ENCODE assay signal across 2 worm cellular contexts in genomic region chrIV:11310624-11311023, ce11.
TF ChIP-seq lines count a peak whose summit lies in the region.

TSS of gene znf-207 (plus strand) at chrIV:11310972.

TF ChIP-seq in whole organism, L1 larva, 84 proteins besides CTCF, POLR2A, EP300 and RAD21 (continued from another document):
- TF ChIP-seq ztf-11 (tag; optimal IDR thresholded peaks at IDR 0.05; lab: Kevin White, UChicago) (no peak), skn-1 (tag; optimal IDR thresholded peaks at IDR 0.05; lab: Kevin White, UChicago) (peak; percentile 41), nhr-20 (tag; optimal IDR thresholded peaks at IDR 0.05; lab: Kevin White, UChicago) (peak; percentile 32), sox-4 (tag; optimal IDR thresholded peaks at IDR 0.05; lab: Kevin White, UChicago) (no peak), lir-3 (tag; optimal IDR thresholded peaks at IDR 0.05; lab: Kevin White, UChicago; ENCODE audit: poor library complexity) (peak; percentile 1), tlp-1 (tag; optimal IDR thresholded peaks at IDR 0.05; lab: Kevin White, UChicago) (no peak), ceh-82 (tag; optimal IDR thresholded peaks at IDR 0.05; lab: Kevin White, UChicago) (peak; percentile 2 to 41 (median 9)), ama-1 (optimal IDR thresholded peaks at IDR 0.05; lab: Kevin White, UChicago) (no peak), rnt-1 (tag; optimal IDR thresholded peaks at IDR 0.05; lab: Kevin White, UChicago) (peak; percentile 48), fkh-4 (tag; optimal IDR thresholded peaks at IDR 0.05; lab: Kevin White, UChicago; ENCODE audit: borderline replicate concordance) (no peak), swsn-7 (tag; optimal IDR thresholded peaks at IDR 0.05; lab: Kevin White, UChicago) (peak; percentile 30), alr-1 (tag; optimal IDR thresholded peaks at IDR 0.05; lab: Kevin White, UChicago; ENCODE audit: borderline replicate concordance) (no peak), nhr-19 (GFP tag; conservative IDR thresholded peaks at IDR 0.05; lab: Robert Waterston, UW) (no peak), pax-3 (tag; optimal IDR thresholded peaks at IDR 0.05; lab: Kevin White, UChicago) (no peak), hpl-2 (GFP tag; optimal IDR thresholded peaks at IDR 0.05; lab: Kevin White, UChicago) (no peak), ceh-88 (GFP tag; IDR thresholded peaks at IDR 0.05; lab: Robert Waterston, UW) (no peak), zag-1 (tag; optimal IDR thresholded peaks at IDR 0.05; lab: Kevin White, UChicago) (no peak), lsy-2 (tag; optimal IDR thresholded peaks at IDR 0.05; lab: Kevin White, UChicago) (peak; percentile 3 to 56), snu-23 (GFP tag; optimal IDR thresholded peaks at IDR 0.05; lab: Kevin White, UChicago) (peak; percentile 53), elt-3 (tag; optimal IDR thresholded peaks at IDR 0.05; lab: Kevin White, UChicago) (no peak), nhr-85 (tag; lab: Kevin White, UChicago) (peak; percentile 22), mef-2 (tag; optimal IDR thresholded peaks at IDR 0.05; lab: Kevin White, UChicago) (no peak), ceh-90 (tag; optimal IDR thresholded peaks at IDR 0.05; lab: Kevin White, UChicago) (no peak), fos-1 (tag; optimal IDR thresholded peaks at IDR 0.05; lab: Kevin White, UChicago) (no peak), jun-1 (tag; optimal IDR thresholded peaks at IDR 0.05; lab: Kevin White, UChicago) (no peak), unc-86 (tag; optimal IDR thresholded peaks at IDR 0.05; lab: Kevin White, UChicago) (no peak), ceh-8 (GFP tag; optimal IDR thresholded peaks at IDR 0.05; lab: Kevin White, UChicago) (no peak), ceh-63 (GFP tag; optimal IDR thresholded peaks at IDR 0.05; lab: Kevin White, UChicago) (no peak), xbp-1 (tag; optimal IDR thresholded peaks at IDR 0.05; lab: Kevin White, UChicago) (peak; percentile 15), F16B12.6 (tag; optimal IDR thresholded peaks at IDR 0.05; lab: Kevin White, UChicago) (peak; percentile 8), C16A3.4 (tag; optimal IDR thresholded peaks at IDR 0.05; lab: Kevin White, UChicago) (peak; percentile 48), irx-1 (tag; optimal IDR thresholded peaks at IDR 0.05; lab: Kevin White, UChicago) (peak; percentile 5), fkh-10 (GFP tag; optimal IDR thresholded peaks at IDR 0.05; lab: Kevin White, UChicago) (peak; percentile 15), elt-2 (tag; optimal IDR thresholded peaks at IDR 0.05; lab: Kevin White, UChicago) (no peak), sup-37 (GFP tag; optimal IDR thresholded peaks at IDR 0.05; lab: Kevin White, UChicago) (no peak), dpl-1 (GFP tag; optimal IDR thresholded peaks at IDR 0.05; lab: Kevin White, UChicago) (peak in 2 of 3 experiments; percentile 16 to 41), nhr-76 (tag; optimal IDR thresholded peaks at IDR 0.05; lab: Kevin White, UChicago) (no peak), vab-15 (tag; optimal IDR thresholded peaks at IDR 0.05; lab: Kevin White, UChicago) (no peak), efl-3 (GFP tag; optimal IDR thresholded peaks at IDR 0.05; lab: Kevin White, UChicago) (no peak), mep-1 (tag; optimal IDR thresholded peaks at IDR 0.05; lab: Kevin White, UChicago) (peak; percentile 3), grh-1 (GFP tag; IDR thresholded peaks at IDR 0.05; lab: Robert Waterston, UW) (no peak), egl-13 (tag; optimal IDR thresholded peaks at IDR 0.05; lab: Kevin White, UChicago) (no peak), lin-39 (tag; optimal IDR thresholded peaks at IDR 0.05; lab: Kevin White, UChicago) (no peak), nhr-47 (tag; optimal IDR thresholded peaks at IDR 0.05; lab: Kevin White, UChicago) (peak; percentile 42), tbx-2 (tag; optimal IDR thresholded peaks at IDR 0.05; lab: Kevin White, UChicago) (peak; percentile 17), hlh-17 (GFP tag; optimal IDR thresholded peaks at IDR 0.05; lab: Kevin White, UChicago; ENCODE audit: borderline replicate concordance) (no peak), nhr-28 (tag; optimal IDR thresholded peaks at IDR 0.05; lab: Kevin White, UChicago) (no peak)

TF ChIP-seq in whole organism, L3 larva, 47 proteins besides CTCF, POLR2A, EP300 and RAD21 (continued from another document):
- TF ChIP-seq lin-15B (tag; optimal IDR thresholded peaks at IDR 0.05; lab: Kevin White, UChicago) (peak; percentile 30), fkh-2 (tag; optimal IDR thresholded peaks at IDR 0.05; lab: Kevin White, UChicago) (no peak)
